Fruit fly (Drosophila melanogaster): ENCODE data around the gene CG43165.

The CG43165 gene

DNA sequence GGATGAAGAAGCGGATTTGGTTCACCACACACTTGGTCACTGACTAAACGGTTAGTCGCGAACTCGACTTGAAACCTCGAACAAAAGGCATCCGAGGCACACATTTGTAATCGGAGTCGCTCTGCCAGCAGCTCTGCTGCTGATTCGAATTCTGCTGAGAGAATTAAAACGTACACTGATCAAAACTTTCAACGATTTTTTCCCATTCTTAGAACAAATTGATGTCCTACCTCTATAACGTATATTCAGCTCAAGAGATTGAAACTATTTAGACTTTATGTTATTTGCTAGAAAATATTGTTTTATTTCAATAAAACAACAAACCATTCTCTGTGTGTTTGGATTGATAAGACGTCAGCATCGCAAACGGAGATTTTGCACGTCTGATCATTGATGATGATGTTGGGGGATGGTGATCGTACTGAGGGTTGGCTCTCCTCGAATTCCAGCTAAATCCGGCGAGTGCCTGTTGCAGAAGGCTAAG, 10.7 kb upstream of the CG43165 start, which contains the start of gene CG31778 (continued):
- peak; percentile 31 to 53 for TF ChIP-seq ss (GFP tag; optimal IDR thresholded peaks at IDR 0.05)
- TF ChIP-seq CG4318 (GFP tag; optimal IDR thresholded peaks at IDR 0.05) = peak; percentile 24
- peak; percentile 61 for TF ChIP-seq CG6276 (GFP tag; optimal IDR thresholded peaks at IDR 0.05)
- peak; percentile 67 for TF ChIP-seq Blimp-1 (GFP tag; optimal IDR thresholded peaks at IDR 0.05)
- peak; percentile 79 for TF ChIP-seq CG6792 (GFP tag; optimal IDR thresholded peaks at IDR 0.05)
- peak; percentile 77 for TF ChIP-seq Eip75B (GFP tag; optimal IDR thresholded peaks at IDR 0.05)
- TF ChIP-seq net (GFP tag; optimal IDR thresholded peaks at IDR 0.05) = peak; percentile 67
- TF ChIP-seq Sox14 (GFP tag; optimal IDR thresholded peaks at IDR 0.05) = peak; percentile 88
- peak; percentile 85 for TF ChIP-seq Smox (GFP tag; optimal IDR thresholded peaks at IDR 0.05)
- peak; percentile 69 for TF ChIP-seq CG32006 (GFP tag; optimal IDR thresholded peaks at IDR 0.05)
- peak; percentile 89 for TF ChIP-seq Hr39 (GFP tag; optimal IDR thresholded peaks at IDR 0.05)
- TF ChIP-seq Hr38 (GFP tag; optimal IDR thresholded peaks at IDR 0.05) = no peak
- peak; percentile 68 for TF ChIP-seq CG7368 (GFP tag; optimal IDR thresholded peaks at IDR 0.05)
- peak; percentile 89 for TF ChIP-seq CG31627 (GFP tag; optimal IDR thresholded peaks at IDR 0.05)
- peak; percentile 6 for TF ChIP-seq fd85E (GFP tag; optimal IDR thresholded peaks at IDR 0.05)
- TF ChIP-seq dsx (GFP tag; optimal IDR thresholded peaks at IDR 0.05; ENCODE audit: poor library complexity, severe bottlenecking) = peak; percentile 60
- peak; percentile 97 for TF ChIP-seq svp (GFP tag)
- TF ChIP-seq Lpt (GFP tag; optimal IDR thresholded peaks at IDR 0.05) = peak; percentile 20
- peak; percentile 73 for TF ChIP-seq CG10669 (GFP tag; optimal IDR thresholded peaks at IDR 0.05)
- TF ChIP-seq salr (GFP tag; optimal IDR thresholded peaks at IDR 0.05) = peak; percentile 32 to 49
- TF ChIP-seq CG3032 (tag; optimal IDR thresholded peaks at IDR 0.05) = peak; percentile 73
- peak; percentile 58 for TF ChIP-seq Sox15 (GFP tag; optimal IDR thresholded peaks at IDR 0.05)

- TF ChIP-seq CG8319 (GFP tag; optimal IDR thresholded peaks at IDR 0.05) = peak; percentile 28
- TF ChIP-seq CG6163 (GFP tag; IDR thresholded peaks at IDR 0.05) = peak; percentile 96
- TF ChIP-seq Hr4 (GFP tag; optimal IDR thresholded peaks at IDR 0.05) = peak; percentile 85
- peak; percentile 48 for TF ChIP-seq CG6808 (GFP tag; optimal IDR thresholded peaks at IDR 0.05)
- TF ChIP-seq achi (GFP tag; optimal IDR thresholded peaks at IDR 0.05) = peak; percentile 77
- TF ChIP-seq CG4318 (GFP tag; optimal IDR thresholded peaks at IDR 0.05) = peak; percentile 67
- TF ChIP-seq salr (GFP tag; optimal IDR thresholded peaks at IDR 0.05) = peak; percentile 32 to 79
- peak; percentile 86 for TF ChIP-seq Met (GFP tag; optimal IDR thresholded peaks at IDR 0.05)
- TF ChIP-seq fd85E (GFP tag; optimal IDR thresholded peaks at IDR 0.05) = peak; percentile 8
- peak in 1 of 2 experiments; percentile 54 for TF ChIP-seq ss (GFP tag; optimal IDR thresholded peaks at IDR 0.05)
- TF ChIP-seq fd59A (GFP tag; optimal IDR thresholded peaks at IDR 0.05) = peak; percentile 40
- peak; percentile 76 for TF ChIP-seq CG11902 (GFP tag; optimal IDR thresholded peaks at IDR 0.05)
- no peak for TF ChIP-seq Ets96B (tag; optimal IDR thresholded peaks at IDR 0.05)
- TF ChIP-seq CG11294 (GFP tag; IDR thresholded peaks at IDR 0.05) = peak; percentile 92
- peak; percentile 91 for TF ChIP-seq vri (GFP tag; optimal IDR thresholded peaks at IDR 0.05)
- TF ChIP-seq CG31627 (GFP tag; optimal IDR thresholded peaks at IDR 0.05) = peak; percentile 89
- TF ChIP-seq CG34406 (GFP tag; optimal IDR thresholded peaks at IDR 0.05) = peak; percentile 67
- peak; percentile 83 for TF ChIP-seq Sox102F (GFP tag; optimal IDR thresholded peaks at IDR 0.05)
- TF ChIP-seq topi (GFP tag; optimal IDR thresholded peaks at IDR 0.05) = peak; percentile 76
- TF ChIP-seq Ets21C (GFP tag; optimal IDR thresholded peaks at IDR 0.05) = peak; percentile 84
- peak; percentile 88 for TF ChIP-seq esn (GFP tag; optimal IDR thresholded peaks at IDR 0.05)
- peak; percentile 93 for TF ChIP-seq CG15336 (GFP tag; IDR thresholded peaks at IDR 0.05)
- peak; percentile 88 for TF ChIP-seq pdm3 (GFP tag; optimal IDR thresholded peaks at IDR 0.05)
- TF ChIP-seq CG1621 (tag; optimal IDR thresholded peaks at IDR 0.05) = no peak
- TF ChIP-seq cyc (GFP tag; optimal IDR thresholded peaks at IDR 0.05) = peak; percentile 84
- peak; percentile 81 for TF ChIP-seq CG6792 (GFP tag; optimal IDR thresholded peaks at IDR 0.05)
- TF ChIP-seq Eip78C (GFP tag) = peak; percentile 92
- TF ChIP-seq Sox15 (GFP tag; optimal IDR thresholded peaks at IDR 0.05) = peak; percentile 76
- TF ChIP-seq dsx (GFP tag; optimal IDR thresholded peaks at IDR 0.05; ENCODE audit: poor library complexity, severe bottlenecking) = no peak
- peak; percentile 88 for TF ChIP-seq Sox14 (GFP tag; optimal IDR thresholded peaks at IDR 0.05)
- no peak for TF ChIP-seq CG9139 (GFP tag; optimal IDR thresholded peaks at IDR 0.05)
- TF ChIP-seq CG16779 (tag; optimal IDR thresholded peaks at IDR 0.05) = peak; percentile 56
- peak; percentile 86 for TF ChIP-seq CG32006 (GFP tag; optimal IDR thresholded peaks at IDR 0.05)
- TF ChIP-seq CG10631 (GFP tag; optimal IDR thresholded peaks at IDR 0.05) = peak; percentile 76
- TF ChIP-seq CG10669 (GFP tag; optimal IDR thresholded peaks at IDR 0.05) = peak; percentile 56
- TF ChIP-seq eg (GFP tag; IDR thresholded peaks at IDR 0.05) = peak; percentile 97
- TF ChIP-seq CG11762 (GFP tag; optimal IDR thresholded peaks at IDR 0.05; ENCODE audit: insufficient read depth) = peak; percentile 70
- TF ChIP-seq CG7368 (GFP tag; optimal IDR thresholded peaks at IDR 0.05) = peak; percentile 80
Measured at dm6 chr2L:3703260-3703659, 8.4 kb upstream of the CG43165 start, which contains the start of gene CG2816. Gene CG2816, plus strand, starts transcription at chr2L:3703659.
